Worm (Caenorhabditis elegans) whole organism, L1 larva: ENCODE data around the gene F32D8.14.

Experiments used
- nhr-28 ChIP-seq: fragments of 150-350 bp; optimal IDR thresholded peaks from 2 replicates; lab custom pipeline; 2014; ENCODE audit warnings: missing biosample characterization, missing genetic modification characterization
- pag-3 ChIP-seq: sonication (generic microtip); optimal IDR thresholded peaks from 2 replicates; lab custom pipeline; 2017; ENCODE audit warnings: missing genetic modification characterization, mild to moderate bottlenecking, missing compliant biosample characterization, antibody characterized with exemption, borderline replicate concordance; ENCODE audit not compliant: insufficient read depth
- ztf-4 ChIP-seq: fragments of 150-350 bp; optimal IDR thresholded peaks from 2 replicates; lab custom pipeline; 2014; ENCODE audit warnings: missing biosample characterization, missing genetic modification characterization

DNA sequence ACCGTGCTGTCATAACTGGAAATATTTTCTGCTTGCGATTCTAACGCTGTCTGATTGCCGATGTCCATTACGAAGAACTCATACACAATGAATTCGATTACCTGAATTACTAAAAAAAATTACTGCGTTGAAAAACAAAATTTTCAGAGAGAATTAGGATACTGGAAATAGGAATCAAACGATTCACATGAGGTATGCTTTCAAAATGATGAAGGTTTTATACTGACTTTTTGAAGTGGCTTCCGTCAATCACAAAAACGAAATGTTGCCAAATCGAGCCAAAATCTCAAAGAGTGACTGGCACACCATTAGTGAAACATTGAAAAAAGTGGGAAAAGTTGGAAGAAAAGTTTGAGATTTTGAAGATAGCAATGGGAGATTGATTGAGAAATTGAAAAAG lies 14.5 kb upstream of the F32D8.14 start, which contains the start of gene zzz-1:
- TF ChIP-seq nhr-28 (tag; lab: Kevin White, UChicago) (no peak), ztf-4 (tag; lab: Kevin White, UChicago) (no peak), pag-3 (tag; lab: Kevin White, UChicago) (no peak)
